Worm (Caenorhabditis elegans): ENCODE measurements around the gene K08E3.2.
"Not testable (repeated sequence)": the region's sequence is repeated elsewhere in the genome, so short reads cannot be mapped to it uniquely, and the experiment has no call there.

Gene K08E3.2

DNA sequence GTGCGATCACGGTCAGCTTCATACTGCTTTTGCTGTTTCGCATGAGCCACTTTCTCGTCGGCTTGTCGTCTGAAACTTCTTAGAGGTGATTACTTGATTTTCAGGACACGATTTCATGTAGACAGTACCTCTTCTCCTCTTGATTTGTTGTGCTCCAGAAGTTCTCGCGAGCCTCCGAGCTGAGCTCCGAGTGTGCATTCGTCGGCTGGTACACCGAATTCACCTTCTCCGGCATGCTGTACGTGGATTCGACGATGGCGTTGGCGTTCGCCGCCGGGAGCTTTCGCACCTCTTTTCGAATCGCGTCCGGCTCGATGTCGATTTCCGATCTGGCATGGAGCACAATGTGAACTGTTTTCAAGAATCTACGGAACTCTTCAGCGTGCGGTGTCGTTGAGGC is 12.5 kb upstream of the K08E3.2 start:
- TF ChIP-seq nhr-28 (tag; optimal IDR thresholded peaks at IDR 0.05) (no peak), mef-2 (tag; optimal IDR thresholded peaks at IDR 0.05) (no peak), nhr-11 (tag; optimal IDR thresholded peaks at IDR 0.05) (no peak), lin-39 (tag; optimal IDR thresholded peaks at IDR 0.05) (no peak), lir-3 (tag; optimal IDR thresholded peaks at IDR 0.05; ENCODE audit: poor library complexity) (no peak), nhr-71 (tag; optimal IDR thresholded peaks at IDR 0.05) (no peak), unc-86 (tag; optimal IDR thresholded peaks at IDR 0.05) (no peak), efl-3 (GFP tag; optimal IDR thresholded peaks at IDR 0.05) (no peak), fkh-10 (GFP tag; optimal IDR thresholded peaks at IDR 0.05) (no peak), ceh-90 (tag; optimal IDR thresholded peaks at IDR 0.05) (no peak), nhr-12 (tag; optimal IDR thresholded peaks at IDR 0.05) (no peak), ets-5 (GFP tag; IDR thresholded peaks at IDR 0.05) (no peak), lin-15B (tag; optimal IDR thresholded peaks at IDR 0.05) (no peak)

DNA sequence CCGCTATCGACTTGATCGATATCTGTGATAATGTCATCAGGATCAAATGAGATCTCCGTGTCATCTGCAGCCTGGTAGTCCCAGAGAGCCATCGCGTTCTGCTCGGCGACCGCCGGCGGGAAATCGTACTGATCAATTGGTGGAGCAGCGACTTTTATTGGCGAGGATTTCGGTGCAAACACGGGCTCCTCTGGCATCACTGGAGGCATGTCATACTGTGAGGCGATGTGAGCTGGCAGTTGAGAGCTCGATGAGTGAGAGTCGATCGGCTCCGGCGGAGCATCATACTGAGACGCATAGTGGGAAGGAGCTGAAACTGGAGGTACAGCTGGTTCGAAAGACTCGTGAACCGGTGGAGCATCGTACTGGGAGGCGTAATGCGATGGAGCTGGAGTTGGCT is 11.2 kb upstream of the K08E3.2 start:
- TF ChIP-seq nhr-20 (tag; optimal IDR thresholded peaks at IDR 0.05) (no peak), ceh-88 (GFP tag; IDR thresholded peaks at IDR 0.05) (no peak), isw-1 (GFP tag; IDR thresholded peaks at IDR 0.05) (no peak)

DNA sequence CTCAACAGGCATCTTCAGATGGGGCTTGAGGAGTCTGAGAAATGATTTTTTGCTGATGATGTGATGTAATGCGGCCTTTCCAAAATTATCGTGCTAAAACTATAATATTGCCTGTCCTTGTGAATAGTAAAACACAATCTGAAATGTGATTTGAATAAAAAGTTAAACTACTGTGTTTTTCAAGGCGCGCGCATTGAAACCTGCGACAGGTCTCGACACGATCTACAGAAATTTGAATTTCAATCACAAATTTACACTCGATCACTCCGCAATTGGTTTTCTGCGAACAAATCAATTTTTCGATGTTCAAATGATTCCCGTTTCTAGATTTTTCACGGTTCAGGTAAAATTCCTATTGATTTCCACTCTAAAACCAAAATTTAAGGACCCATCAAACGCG is 7.2 kb upstream of the K08E3.2 start, which contains the start of gene toca-2:
toca-2 (plus strand) TSS at position 208 of the 400 bp plus-strand sequence.
- TF ChIP-seq mab-9 (GFP tag; IDR thresholded peaks at IDR 0.05) (no peak), ztf-4 (tag; optimal IDR thresholded peaks at IDR 0.05) (no peak), fos-1 (tag; optimal IDR thresholded peaks at IDR 0.05) (no peak)

DNA sequence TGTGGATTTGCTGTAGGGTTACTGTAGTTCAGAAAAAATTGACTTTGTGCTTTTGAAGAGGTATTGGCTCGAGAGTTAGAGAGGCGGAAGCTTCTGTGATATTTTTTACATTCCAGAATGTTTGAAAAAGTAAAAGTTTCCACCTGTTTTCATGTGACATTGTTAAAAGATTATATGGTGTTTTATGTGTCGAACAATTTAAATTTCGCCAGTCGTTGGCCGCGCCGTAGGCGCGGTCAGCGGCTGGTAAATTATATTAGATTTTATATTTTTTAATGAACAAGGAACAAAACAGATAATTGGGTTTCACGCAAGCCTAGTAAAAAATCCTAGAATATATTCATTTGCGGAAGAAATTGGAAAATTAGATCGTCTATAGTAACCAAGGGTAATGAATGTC is 2.7 kb upstream of the K08E3.2 start, which contains the start of gene mlc-7:
mlc-7 (plus strand) TSS at position 301 of the 400 bp plus-strand sequence.
- TF ChIP-seq sptf-1 (tag; optimal IDR thresholded peaks at IDR 0.05); vab-15 (tag; optimal IDR thresholded peaks at IDR 0.05); fkh-4 (tag; optimal IDR thresholded peaks at IDR 0.05; ENCODE audit: borderline replicate concordance): not testable (repeated sequence)

DNA sequence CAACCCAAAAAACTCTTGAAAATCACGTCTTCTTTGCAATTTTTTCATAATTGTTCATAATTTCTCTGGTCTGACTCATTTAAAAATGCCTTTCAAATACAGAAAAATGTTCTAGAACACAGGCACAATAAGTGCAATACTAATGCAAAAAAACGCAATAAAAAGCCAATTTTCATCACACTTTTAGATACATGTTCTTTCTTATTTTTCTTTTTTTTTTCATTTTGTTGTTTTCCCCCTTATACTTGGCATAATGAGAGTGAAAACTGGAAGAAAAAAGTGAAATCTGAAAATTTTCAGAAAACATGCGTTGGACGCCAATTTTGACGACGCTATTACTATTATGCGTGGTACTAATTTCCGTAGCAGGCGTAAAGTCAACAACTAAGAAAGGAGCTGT is 4.6 kb downstream of the K08E3.2 start, which contains the start of gene tyr-2:
tyr-2 (plus strand) TSS at position 301 of the 400 bp plus-strand sequence.
- TF ChIP-seq nhr-12 (tag; optimal IDR thresholded peaks at IDR 0.05) (no peak), C04F5.9 (tag; optimal IDR thresholded peaks at IDR 0.05) (no peak), lin-35 (GFP tag; optimal IDR thresholded peaks at IDR 0.05) (no peak), efl-3 (GFP tag; optimal IDR thresholded peaks at IDR 0.05) (no peak)

DNA sequence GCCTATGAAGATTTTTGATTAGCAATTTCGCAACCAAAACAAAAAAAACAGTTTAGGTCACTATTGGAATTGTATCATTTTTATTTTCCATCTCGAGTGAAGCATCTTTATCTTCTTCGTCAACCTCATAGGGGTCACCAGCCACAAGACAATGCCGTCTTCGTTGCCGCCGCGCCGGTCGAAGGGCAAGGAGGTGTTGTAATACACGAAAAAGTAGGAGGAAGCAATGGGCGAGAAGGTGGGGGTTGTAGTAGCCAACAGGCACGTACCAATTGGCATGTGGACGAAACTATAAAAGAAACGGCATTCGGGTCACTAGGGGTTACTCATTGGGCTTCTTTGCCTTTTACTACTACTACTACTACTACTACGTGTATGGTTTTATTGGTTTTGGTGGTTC is 6.5 kb downstream of the K08E3.2 start:
- no peak for TF ChIP-seq C34B4.2 (tag; optimal IDR thresholded peaks at IDR 0.05)
- no peak for TF ChIP-seq pax-3 (tag; optimal IDR thresholded peaks at IDR 0.05)
- TF ChIP-seq snu-23 (GFP tag; optimal IDR thresholded peaks at IDR 0.05), result no peak
- TF ChIP-seq nhr-85 (tag), result no peak
- no peak for TF ChIP-seq fkh-10 (GFP tag; optimal IDR thresholded peaks at IDR 0.05)
- TF ChIP-seq swsn-7 (tag; optimal IDR thresholded peaks at IDR 0.05), result no peak
- TF ChIP-seq tlp-1 (tag; optimal IDR thresholded peaks at IDR 0.05), result no peak
- TF ChIP-seq hpl-2 (GFP tag; optimal IDR thresholded peaks at IDR 0.05), result no peak
- TF ChIP-seq unc-130 (tag; optimal IDR thresholded peaks at IDR 0.05), result no peak
- no peak for TF ChIP-seq zag-1 (tag; optimal IDR thresholded peaks at IDR 0.05)
- TF ChIP-seq dsc-1 (tag; optimal IDR thresholded peaks at IDR 0.05), result no peak
- no peak for TF ChIP-seq hlh-17 (GFP tag; optimal IDR thresholded peaks at IDR 0.05; ENCODE audit: borderline replicate concordance)
- no peak for TF ChIP-seq egl-13 (tag; optimal IDR thresholded peaks at IDR 0.05)
- no peak for TF ChIP-seq hlh-4 (tag; optimal IDR thresholded peaks at IDR 0.05)
